Worm (Caenorhabditis elegans): ENCODE measurements around the gene Y55D5A.4.

DNA sequence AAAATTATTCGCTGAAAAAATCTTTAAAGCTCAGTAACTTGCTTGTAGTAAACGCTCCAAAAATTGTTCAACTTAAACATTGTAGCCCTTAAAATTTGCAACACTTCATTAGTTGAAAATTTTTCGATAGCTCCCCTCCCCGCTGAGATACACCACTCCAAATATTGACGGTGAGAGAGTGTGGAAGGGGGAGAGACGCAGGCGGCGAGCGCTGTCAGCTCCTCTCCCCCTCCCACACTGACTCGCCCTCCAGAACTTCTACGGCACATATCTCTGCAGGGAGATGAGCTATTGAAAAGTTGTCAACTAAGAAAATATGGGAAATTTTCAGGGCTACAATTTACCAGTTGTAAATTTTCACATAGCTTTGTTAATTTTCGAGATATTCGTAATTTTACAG lies 2.4 kb upstream of the Y55D5A.4 start:
- no peak for TF ChIP-seq mep-1 (tag; optimal IDR thresholded peaks at IDR 0.05)
- no peak for TF ChIP-seq ces-1 (GFP tag; optimal IDR thresholded peaks at IDR 0.05)
- no peak for TF ChIP-seq jun-1 (tag; optimal IDR thresholded peaks at IDR 0.05)

All from whole organism, L1 larva.